Fruit fly (Drosophila melanogaster) whole organism, embryonic: ENCODE results near the gene Cpr11B.

ENCODE experiments used
- ATbp ChIP-seq: fragments of 200-800 bp; sonication (Bioruptor generic); optimal IDR thresholded peaks from 2 replicates; lab custom pipeline; 2017; ENCODE audit warnings: missing biosample characterization, mild to moderate bottlenecking, missing genetic modification characterization, missing genetic modification reagents
- Adf1 ChIP-seq: fragments of 200-800 bp; sonication (Bioruptor generic); IDR thresholded peaks from 2 replicates; pipeline ENCODE4 v1.3.6; 2022; ENCODE audit warnings: missing biosample characterization, missing genetic modification characterization
- Antp ChIP-seq: fragments of 200-800 bp; sonication (Bioruptor generic); optimal IDR thresholded peaks from 3 replicates; lab custom pipeline; 2016; ENCODE audit warnings: missing biosample characterization, missing genetic modification characterization
- Atf6 ChIP-seq: fragments of 200-800 bp; sonication (Bioruptor generic); IDR thresholded peaks from 2 replicates; pipeline ENCODE4 v1.3.6; 2022; ENCODE audit warnings: missing biosample characterization, missing genetic modification characterization
- CG10543 ChIP-seq: fragments of 200-800 bp; sonication (Bioruptor generic); optimal IDR thresholded peaks from 3 replicates; lab custom pipeline; 2017; ENCODE audit warnings: missing biosample characterization, mild to moderate bottlenecking, missing genetic modification characterization, moderate library complexity
- CG10654 ChIP-seq: fragments of 200-800 bp; sonication (Bioruptor generic); optimal IDR thresholded peaks from 2 replicates; lab custom pipeline; 2016; ENCODE audit warnings: missing biosample characterization, missing genetic modification characterization
- CG12071 ChIP-seq: fragments of 200-800 bp; sonication (Bioruptor generic); optimal IDR thresholded peaks from 3 replicates; lab custom pipeline; 2018; ENCODE audit warnings: missing biosample characterization, mild to moderate bottlenecking, missing genetic modification characterization
- CG1233 ChIP-seq: fragments of 200-800 bp; sonication (Bioruptor generic); optimal IDR thresholded peaks from 4 replicates; lab custom pipeline; 2018; ENCODE audit warnings: missing biosample characterization, mild to moderate bottlenecking, missing genetic modification characterization
- CG13287 ChIP-seq: fragments of 200-800 bp; sonication (Bioruptor generic); IDR thresholded peaks from 2 replicates; pipeline ENCODE4 v1.3.6; 2022; ENCODE audit warnings: missing biosample characterization, missing genetic modification characterization; ENCODE audit not compliant: partially characterized antibody
- CG14050 ChIP-seq: fragments of 200-800 bp; sonication (Bioruptor generic); IDR thresholded peaks from 3 replicates; pipeline ENCODE4 v1.3.6; 2022; ENCODE audit warnings: missing biosample characterization, missing genetic modification characterization
- CG17612 ChIP-seq: fragments of 200-800 bp; sonication (Bioruptor generic); IDR thresholded peaks from 2 replicates; pipeline ENCODE4 v1.3.6; 2022; ENCODE audit warnings: missing biosample characterization, missing genetic modification characterization
- CG1792 ChIP-seq: fragments of 200-800 bp; sonication (Bioruptor generic); optimal IDR thresholded peaks from 2 replicates; lab custom pipeline; 2016; ENCODE audit warnings: missing biosample characterization, missing genetic modification characterization
- CG2712 ChIP-seq: fragments of 200-800 bp; optimal IDR thresholded peaks from 3 replicates; lab custom pipeline; 2019; ENCODE audit warnings: missing biosample characterization, mild to moderate bottlenecking, missing genetic modification characterization, moderate library complexity
- CG3407 ChIP-seq: fragments of 200-800 bp; sonication (Bioruptor generic); optimal IDR thresholded peaks from 2 replicates; lab custom pipeline; 2018; ENCODE audit warnings: missing biosample characterization, mild to moderate bottlenecking, missing genetic modification characterization
- CG42726 ChIP-seq: fragments of 200-800 bp; sonication (Bioruptor generic); IDR thresholded peaks from 2 replicates; pipeline ENCODE4 v1.3.6; 2022; ENCODE audit warnings: missing biosample characterization, missing genetic modification characterization; ENCODE audit not compliant: partially characterized antibody
- CG4730 ChIP-seq: fragments of 200-800 bp; sonication (Bioruptor generic); IDR thresholded peaks from 2 replicates; pipeline ENCODE4 v1.3.6; 2022; ENCODE audit warnings: missing biosample characterization, missing genetic modification characterization
- CG5180 ChIP-seq: fragments of 200-800 bp; sonication (Bioruptor generic); optimal IDR thresholded peaks from 3 replicates; lab custom pipeline; 2017; ENCODE audit warnings: missing biosample characterization, missing genetic modification characterization, mild to moderate bottlenecking, moderate library complexity, missing genetic modification reagents
- CG6272 ChIP-seq: fragments of 200-800 bp; sonication (Bioruptor generic); IDR thresholded peaks from 2 replicates; pipeline ENCODE4 v1.3.6; 2022; ENCODE audit warnings: missing biosample characterization, missing genetic modification characterization
- CG7357 ChIP-seq: fragments of 200-800 bp; sonication (Bioruptor generic); IDR thresholded peaks from 3 replicates; pipeline ENCODE4 v1.3.6; 2022; ENCODE audit warnings: missing biosample characterization, missing genetic modification characterization
- CG8944 ChIP-seq: fragments of 200-800 bp; sonication (Bioruptor generic); optimal IDR thresholded peaks from 3 replicates; lab custom pipeline; 2016; ENCODE audit warnings: missing biosample characterization, missing genetic modification characterization
- CG9797 ChIP-seq: fragments of 200-800 bp; sonication (Bioruptor generic); optimal IDR thresholded peaks from 3 replicates; lab custom pipeline; 2018; ENCODE audit warnings: missing biosample characterization, mild to moderate bottlenecking, missing genetic modification characterization
- CkIIα-i1 ChIP-seq: fragments of 200-800 bp; sonication (Bioruptor generic); IDR thresholded peaks from 2 replicates; pipeline ENCODE4 v1.3.6; 2022; ENCODE audit warnings: missing biosample characterization, missing genetic modification characterization
- Dek ChIP-seq: fragments of 200-800 bp; sonication (Bioruptor generic); optimal IDR thresholded peaks from 3 replicates; lab custom pipeline; 2019; ENCODE audit warnings: missing biosample characterization, mild to moderate bottlenecking, missing genetic modification characterization, moderate library complexity
- Dip2 ChIP-seq: fragments of 200-800 bp; sonication (Bioruptor generic); IDR thresholded peaks from 2 replicates; pipeline ENCODE4 v1.3.6; 2022; ENCODE audit warnings: missing biosample characterization, missing genetic modification characterization
- Dll ChIP-seq: fragments of 200-800 bp; sonication (Bioruptor generic); IDR thresholded peaks from 4 replicates; pipeline ENCODE4 v1.3.6; 2022; ENCODE audit warnings: missing biosample characterization, missing genetic modification characterization; ENCODE audit not compliant: partially characterized antibody
- Drgx ChIP-seq: fragments of 200-800 bp; sonication (Bioruptor generic); IDR thresholded peaks from 2 replicates; pipeline ENCODE4 v1.3.6; 2022; ENCODE audit warnings: missing biosample characterization, missing genetic modification characterization
- E2f1 ChIP-seq: fragments of 200-800 bp; sonication (Bioruptor generic); IDR thresholded peaks from 2 replicates; pipeline ENCODE4 v1.3.6; 2022; ENCODE audit warnings: missing biosample characterization, missing genetic modification characterization
- Fer3 ChIP-seq: fragments of 200-800 bp; sonication (Bioruptor generic); optimal IDR thresholded peaks from 2 replicates; lab custom pipeline; 2018; ENCODE audit warnings: missing biosample characterization, mild to moderate bottlenecking, missing genetic modification characterization, moderate library complexity
- MESR4 ChIP-seq: fragments of 200-800 bp; sonication (Bioruptor generic); optimal IDR thresholded peaks from 2 replicates; lab custom pipeline; 2018; ENCODE audit warnings: missing biosample characterization, mild to moderate bottlenecking, missing genetic modification characterization, moderate library complexity
- Mrtf ChIP-seq: fragments of 200-800 bp; sonication (Bioruptor generic); IDR thresholded peaks from 3 replicates; pipeline ENCODE4 v1.3.6; 2022; ENCODE audit warnings: missing biosample characterization, missing genetic modification characterization
- Nf-YC ChIP-seq: fragments of 200-800 bp; optimal IDR thresholded peaks from 3 replicates; lab custom pipeline; 2019; ENCODE audit warnings: missing biosample characterization, mild to moderate bottlenecking, missing genetic modification characterization, moderate library complexity
- Opbp ChIP-seq: fragments of 200-800 bp; sonication (Bioruptor generic); IDR thresholded peaks from 3 replicates; pipeline ENCODE4 v1.3.6; 2022; ENCODE audit warnings: missing biosample characterization, missing genetic modification characterization; ENCODE audit not compliant: partially characterized antibody
- abd-A ChIP-seq: fragments of 200-800 bp; sonication (Bioruptor generic); optimal IDR thresholded peaks from 3 replicates; lab custom pipeline; 2019; ENCODE audit warnings: missing biosample characterization, mild to moderate bottlenecking, missing genetic modification characterization, moderate library complexity
- crp ChIP-seq, 2 experiments: fragments of 200-800 bp; sonication (Bioruptor generic); optimal IDR thresholded peaks; 2 replicates in 1 of 2; 3 replicates in 1 of 2; lab custom pipeline; 2017; ENCODE audit warnings: missing biosample characterization in 2 of 2, missing genetic modification characterization in 2 of 2, mild to moderate bottlenecking in 1 of 2, moderate library complexity in 1 of 2
- disco-r ChIP-seq: fragments of 200-800 bp; sonication (Bioruptor generic); optimal IDR thresholded peaks from 2 replicates; lab custom pipeline; 2016; ENCODE audit warnings: missing biosample characterization, missing genetic modification characterization
- eve ChIP-seq, 2 experiments: fragments of >200 bp; optimal IDR thresholded peaks; 2 replicates each; lab custom pipeline; 2017; ENCODE audit warnings: missing biosample characterization in 2 of 2, missing genetic modification characterization in 2 of 2
- exex ChIP-seq: fragments of 200-800 bp; sonication (Bioruptor generic); optimal IDR thresholded peaks from 4 replicates; lab custom pipeline; 2018; ENCODE audit warnings: missing biosample characterization, mild to moderate bottlenecking, missing genetic modification characterization, moderate library complexity
- ftz-f1 ChIP-seq: fragments of 200-800 bp; sonication (Bioruptor generic); optimal IDR thresholded peaks from 2 replicates; lab custom pipeline; 2016; ENCODE audit warnings: missing biosample characterization, missing genetic modification characterization
- hth ChIP-seq: fragments of >200 bp; optimal IDR thresholded peaks from 2 replicates; lab custom pipeline; 2017; ENCODE audit warnings: inconsistent platforms
- kah ChIP-seq: fragments of 200-800 bp; sonication (Bioruptor generic); optimal IDR thresholded peaks from 2 replicates; lab custom pipeline; 2018; ENCODE audit warnings: missing biosample characterization, mild to moderate bottlenecking, missing genetic modification characterization
- ranshi ChIP-seq: fragments of 200-800 bp; sonication (Bioruptor generic); IDR thresholded peaks from 2 replicates; pipeline ENCODE4 v1.3.6; 2022; ENCODE audit warnings: missing biosample characterization, missing genetic modification characterization
- repo ChIP-seq: fragments of 200-800 bp; sonication (Bioruptor generic); optimal IDR thresholded peaks from 2 replicates; lab custom pipeline; 2016; ENCODE audit warnings: missing biosample characterization, missing genetic modification characterization
- run ChIP-seq: fragments of 200-800 bp; sonication (Bioruptor generic); optimal IDR thresholded peaks from 3 replicates; lab custom pipeline; 2018; ENCODE audit warnings: missing biosample characterization, mild to moderate bottlenecking, missing genetic modification characterization
- sc ChIP-seq, 3 experiments: fragments of >200 bp in 2 of 3; fragments of 200-800 bp in 1 of 3; sonication (Bioruptor generic) in 1 of 3; optimal IDR thresholded peaks; 2 replicates in 2 of 3; 3 replicates in 1 of 3; lab custom pipeline; 2017; ENCODE audit warnings: mild to moderate bottlenecking in 1 of 3, missing biosample characterization in 1 of 3, missing genetic modification characterization in 1 of 3, missing genetic modification reagents in 1 of 3
- sima ChIP-seq: fragments of 200-800 bp; sonication (Bioruptor generic); optimal IDR thresholded peaks from 2 replicates; lab custom pipeline; 2016; ENCODE audit warnings: missing biosample characterization, missing genetic modification characterization
- so ChIP-seq: fragments of 200-800 bp; sonication (Bioruptor generic); IDR thresholded peaks from 3 replicates; pipeline ENCODE4 v1.3.6; 2022; ENCODE audit warnings: missing biosample characterization, missing genetic modification characterization
- sug ChIP-seq: fragments of 200-800 bp; optimal IDR thresholded peaks from 2 replicates; lab custom pipeline; 2019; ENCODE audit warnings: missing biosample characterization, mild to moderate bottlenecking, missing genetic modification characterization, moderate library complexity
- vvl ChIP-seq: fragments of 200-800 bp; sonication (Bioruptor generic); IDR thresholded peaks from 2 replicates; pipeline ENCODE4 v1.3.6; 2022; ENCODE audit warnings: missing biosample characterization, missing genetic modification characterization
- yki ChIP-seq: fragments of >200 bp; optimal IDR thresholded peaks from 3 replicates; lab custom pipeline; 2018

The Cpr11B gene

DNA sequence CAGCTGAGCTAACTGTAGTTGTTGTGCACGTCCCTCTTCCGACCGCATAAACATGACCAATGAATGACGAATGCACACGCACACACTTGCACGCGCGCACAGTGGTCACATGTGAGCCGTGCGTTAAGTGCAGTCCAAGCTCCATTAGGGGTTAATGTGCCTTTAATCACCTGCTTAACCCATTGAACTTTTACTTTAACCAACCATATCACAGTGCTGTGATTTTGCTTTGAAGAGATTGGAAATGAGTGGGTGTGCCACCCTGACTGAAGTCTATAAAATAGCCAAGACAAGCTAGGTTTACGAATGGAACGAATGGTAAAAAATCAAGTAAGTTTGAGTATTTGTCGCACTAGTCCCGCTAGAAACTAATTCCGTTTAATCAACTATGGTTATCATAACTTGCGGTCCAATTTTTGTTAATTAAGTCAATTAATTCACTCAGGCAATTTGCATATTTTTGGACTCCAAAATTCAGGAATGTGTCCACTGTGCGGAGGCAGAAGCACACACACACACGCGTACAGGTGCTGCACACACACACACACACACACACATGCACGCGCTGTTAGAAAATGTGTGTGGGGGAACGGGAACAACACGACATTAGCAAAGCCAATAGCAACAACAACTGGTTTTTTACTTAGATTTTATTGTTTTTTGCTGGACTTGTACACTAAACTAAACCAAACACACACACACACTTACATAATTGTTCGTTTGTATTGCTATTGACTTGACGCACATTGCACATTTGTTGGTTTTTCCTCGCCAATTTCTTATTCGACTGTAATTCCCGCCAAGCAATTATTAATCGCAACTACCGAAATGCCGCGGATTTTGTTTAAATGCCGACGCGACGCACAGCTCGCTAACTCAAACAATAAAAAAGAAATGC, 38.5 kb downstream of the Cpr11B start (continued):
- TF ChIP-seq kah, result no peak
- no peak for TF ChIP-seq CG4730
- no peak for TF ChIP-seq exex
- peak; percentile 56 for TF ChIP-seq CG5180 (GFP tag; lab: Kevin White, UChicago)
- TF ChIP-seq eve (GFP tag; optimal IDR thresholded peaks at IDR 0.05; lab: Kevin White, UChicago), result no peak
- TF ChIP-seq Fer3 (tag; lab: Kevin White, UChicago), result peak; percentile 32
- TF ChIP-seq CG8944 (GFP tag; lab: Kevin White, UChicago), result peak; percentile 40
- TF ChIP-seq CG6272, result no peak
- no peak for TF ChIP-seq Dip2
- TF ChIP-seq Dek, result no peak
- TF ChIP-seq repo (GFP tag; lab: Kevin White, UChicago), result peak; percentile 23
- TF ChIP-seq E2f1 (GFP tag; lab: Robert Waterston, UW), result no peak
- TF ChIP-seq Antp (GFP tag; lab: Kevin White, UChicago), result peak; percentile 13
- TF ChIP-seq CG1233 (GFP tag; lab: Kevin White, UChicago), result peak; percentile 66
- no peak for TF ChIP-seq Dll
- TF ChIP-seq CG2712 (tag; lab: Kevin White, UChicago), result peak; percentile 43
- peak; percentile 64 for TF ChIP-seq MESR4 (GFP tag; lab: Kevin White, UChicago)
- TF ChIP-seq CG7357 (GFP tag; lab: Robert Waterston, UW), result no peak
- TF ChIP-seq vvl (GFP tag; lab: Robert Waterston, UW), result peak; percentile 87
- no peak for TF ChIP-seq sc (optimal IDR thresholded peaks at IDR 0.05; lab: Kevin White, UChicago)
- TF ChIP-seq sc (GFP tag; optimal IDR thresholded peaks at IDR 0.05; lab: Kevin White, UChicago), result peak; percentile 35
- no peak for TF ChIP-seq ranshi (GFP tag; lab: Robert Waterston, UW)
- TF ChIP-seq CG17612 (GFP tag; lab: Robert Waterston, UW), result no peak
- TF ChIP-seq hth (lab: Kevin White, UChicago), result no peak
- peak; percentile 11; the same call in 1 of the 2 replicates for TF ChIP-seq Drgx
- TF ChIP-seq CkIIα-i1 (GFP tag; lab: Robert Waterston, UW), result no peak
- TF ChIP-seq Opbp (GFP tag; lab: Robert Waterston, UW), result no peak
- peak; percentile 79 for TF ChIP-seq Adf1 (GFP tag; lab: Robert Waterston, UW)
- TF ChIP-seq CG9797 (GFP tag; lab: Kevin White, UChicago), result no peak
- TF ChIP-seq so (GFP tag; lab: Robert Waterston, UW), result no peak
- no peak for TF ChIP-seq yki
- no peak for TF ChIP-seq CG42726 (GFP tag; lab: Robert Waterston, UW)
- TF ChIP-seq CG10654 (GFP tag; lab: Kevin White, UChicago), result no peak
- no peak for TF ChIP-seq Mrtf (GFP tag; lab: Robert Waterston, UW)
- TF ChIP-seq sima (GFP tag; lab: Kevin White, UChicago), result no peak
- no peak for TF ChIP-seq run
- no peak for TF ChIP-seq crp (GFP tag; optimal IDR thresholded peaks at IDR 0.05; lab: Kevin White, UChicago)
- no peak for TF ChIP-seq CG14050 (GFP tag; lab: Robert Waterston, UW)
- no peak for TF ChIP-seq sug
- TF ChIP-seq CG3407 (GFP tag; lab: Kevin White, UChicago), result peak; percentile 27
- TF ChIP-seq ATbp, result peak; percentile 22
- TF ChIP-seq CG13287 (GFP tag; lab: Robert Waterston, UW), result 0 out of 2 replicates have a peak, but pooled peaks have one; percentile 4
- TF ChIP-seq Nf-YC (tag; lab: Kevin White, UChicago), result peak; percentile 56
- peak; percentile 52 for TF ChIP-seq CG10543 (GFP tag; lab: Kevin White, UChicago)
- TF ChIP-seq CG12071 (GFP tag; lab: Kevin White, UChicago), result no peak
- no peak for TF ChIP-seq ftz-f1
- TF ChIP-seq CG1792 (GFP tag; lab: Kevin White, UChicago), result no peak
- TF ChIP-seq disco-r, result peak; percentile 52
- TF ChIP-seq abd-A (tag; lab: Kevin White, UChicago), result no peak
- TF ChIP-seq Atf6 (GFP tag; lab: Robert Waterston, UW), result no peak
